Worm (Caenorhabditis elegans) whole organism, L3 larva: Measurements from ENCODE around the gene snu-23.

Experiments used
- R02D3.7 ChIP-seq: fragments of 150-350 bp; optimal IDR thresholded peaks from 2 replicates; lab custom pipeline; 2014; ENCODE audit warnings: missing biosample characterization, missing genetic modification characterization
- ZK546.5 ChIP-seq: sonication (generic microtip); optimal IDR thresholded peaks from 2 replicates; lab custom pipeline; 2017; ENCODE audit warnings: missing biosample characterization, missing genetic modification characterization
- ama-1 ChIP-seq: fragments of 150-350 bp; optimal IDR thresholded peaks from 2 replicates; lab custom pipeline; 2018
- ceh-16 ChIP-seq: sonication (generic microtip); optimal IDR thresholded peaks from 2 replicates; lab custom pipeline; 2017; ENCODE audit warnings: missing biosample characterization, missing genetic modification characterization
- ceh-28 ChIP-seq: fragments of 150-350 bp; optimal IDR thresholded peaks from 2 replicates; lab custom pipeline; 2014; ENCODE audit warnings: missing biosample characterization, missing genetic modification reagents, missing genetic modification characterization
- ceh-9 ChIP-seq: sonication (generic microtip); optimal IDR thresholded peaks from 2 replicates; lab custom pipeline; 2018; ENCODE audit warnings: missing biosample characterization, missing genetic modification characterization
- daf-12 ChIP-seq: fragments of 150-350 bp; optimal IDR thresholded peaks from 2 replicates; lab custom pipeline; 2014; ENCODE audit warnings: missing biosample characterization, missing genetic modification reagents, missing genetic modification characterization
- egl-5 ChIP-seq: fragments of 150-350 bp; optimal IDR thresholded peaks from 2 replicates; lab custom pipeline; 2017; ENCODE audit warnings: missing biosample characterization, missing genetic modification reagents, missing genetic modification characterization, inconsistent platforms
- elt-1 ChIP-seq: fragments of 150-350 bp; optimal IDR thresholded peaks from 2 replicates; lab custom pipeline; 2014; ENCODE audit warnings: missing biosample characterization, missing genetic modification characterization
- elt-2 ChIP-seq: sonication (generic microtip); optimal IDR thresholded peaks from 2 replicates; lab custom pipeline; 2016; ENCODE audit warnings: missing genetic modification reagents, mild to moderate bottlenecking, missing genetic modification characterization, missing compliant biosample characterization
- elt-3 ChIP-seq, 3 experiments: fragments of 150-350 bp in 1 of 3; sonication (generic microtip) in 2 of 3; optimal IDR thresholded peaks; 2 replicates in 2 of 3; 4 replicates in 1 of 3; lab custom pipeline; 2014 to 2017; ENCODE audit warnings: missing biosample characterization in 3 of 3, missing genetic modification characterization in 3 of 3
- fkh-10 ChIP-seq: sonication (generic microtip); optimal IDR thresholded peaks from 2 replicates; lab custom pipeline; 2017; ENCODE audit warnings: missing biosample characterization, missing genetic modification reagents, missing genetic modification characterization
- fkh-2 ChIP-seq: fragments of 150-350 bp; optimal IDR thresholded peaks from 2 replicates; lab custom pipeline; 2014; ENCODE audit warnings: missing biosample characterization, missing genetic modification reagents, missing genetic modification characterization
- fos-1 ChIP-seq: fragments of 150-350 bp; optimal IDR thresholded peaks from 2 replicates; lab custom pipeline; 2014; ENCODE audit warnings: missing biosample characterization, missing genetic modification characterization
- hmg-11 ChIP-seq: sonication (generic microtip); optimal IDR thresholded peaks from 2 replicates; lab custom pipeline; 2016; ENCODE audit warnings: missing genetic modification characterization, missing compliant biosample characterization
- jun-1 ChIP-seq: fragments of 150-350 bp; optimal IDR thresholded peaks from 2 replicates; lab custom pipeline; 2014; ENCODE audit warnings: missing biosample characterization, missing genetic modification reagents, missing genetic modification characterization
- lin-15B ChIP-seq: fragments of 150-350 bp; optimal IDR thresholded peaks from 2 replicates; lab custom pipeline; 2014; ENCODE audit warnings: missing biosample characterization, missing genetic modification characterization
- lin-39 ChIP-seq: fragments of 150-350 bp; optimal IDR thresholded peaks from 2 replicates; lab custom pipeline; 2018; ENCODE audit warnings: missing biosample characterization, missing genetic modification reagents, missing genetic modification characterization
- lsy-12 ChIP-seq: sonication (generic microtip); optimal IDR thresholded peaks from 2 replicates; lab custom pipeline; 2016; ENCODE audit warnings: mild to moderate bottlenecking, missing genetic modification characterization, missing compliant biosample characterization
- nfya-1 ChIP-seq: sonication (generic microtip); optimal IDR thresholded peaks from 2 replicates; lab custom pipeline; 2017; ENCODE audit warnings: missing genetic modification characterization, mild to moderate bottlenecking, missing compliant biosample characterization, antibody characterized with exemption, moderate library complexity; ENCODE audit not compliant: insufficient read depth
- nhr-12 ChIP-seq: fragments of 150-350 bp; optimal IDR thresholded peaks from 2 replicates; lab custom pipeline; 2014; ENCODE audit warnings: missing biosample characterization, missing genetic modification characterization
- nhr-23 ChIP-seq: fragments of 150-350 bp; optimal IDR thresholded peaks from 2 replicates; lab custom pipeline; 2014; ENCODE audit warnings: missing biosample characterization, missing genetic modification reagents, missing genetic modification characterization
- nhr-25 ChIP-seq: sonication (generic microtip); optimal IDR thresholded peaks from 2 replicates; lab custom pipeline; 2017; ENCODE audit warnings: missing biosample characterization, missing genetic modification characterization
- nhr-28 ChIP-seq: fragments of 150-350 bp; optimal IDR thresholded peaks from 2 replicates; lab custom pipeline; 2014; ENCODE audit warnings: missing biosample characterization, missing genetic modification characterization
- nhr-43 ChIP-seq: sonication (generic microtip); optimal IDR thresholded peaks from 2 replicates; lab custom pipeline; 2016; ENCODE audit warnings: mild to moderate bottlenecking, missing genetic modification characterization, missing compliant biosample characterization; ENCODE audit not compliant: poor library complexity, severe bottlenecking
- nhr-76 ChIP-seq: fragments of 150-350 bp; sonication (generic microtip); optimal IDR thresholded peaks from 5 replicates; lab custom pipeline; 2014; ENCODE audit warnings: missing biosample characterization, missing genetic modification characterization
- nhr-77 ChIP-seq: fragments of 150-350 bp; optimal IDR thresholded peaks from 2 replicates; lab custom pipeline; 2014; ENCODE audit warnings: missing biosample characterization, missing genetic modification characterization
- pha-4 ChIP-seq: fragments of 150-350 bp; optimal IDR thresholded peaks from 2 replicates; lab custom pipeline; 2014; ENCODE audit warnings: missing biosample characterization, missing genetic modification reagents, missing genetic modification characterization
- pqm-1 ChIP-seq: fragments of 150-350 bp; optimal IDR thresholded peaks from 2 replicates; lab custom pipeline; 2017; ENCODE audit warnings: missing biosample characterization, missing genetic modification characterization, inconsistent platforms
- sea-2 ChIP-seq: fragments of 150-350 bp; sonication (generic microtip); optimal IDR thresholded peaks from 4 replicates; lab custom pipeline; 2014; ENCODE audit warnings: missing biosample characterization, missing genetic modification reagents, missing genetic modification characterization
- skn-1 ChIP-seq: fragments of 150-350 bp; optimal IDR thresholded peaks from 2 replicates; lab custom pipeline; 2014; ENCODE audit warnings: missing biosample characterization, missing genetic modification characterization
- tbx-2 ChIP-seq: sonication (generic microtip); optimal IDR thresholded peaks from 2 replicates; lab custom pipeline; 2016; ENCODE audit warnings: mild to moderate bottlenecking, missing genetic modification characterization, missing compliant biosample characterization
- unc-39 ChIP-seq: sonication (generic microtip); optimal IDR thresholded peaks from 4 replicates; lab custom pipeline; 2017; ENCODE audit warnings: missing biosample characterization, missing genetic modification characterization
- unc-62 ChIP-seq: fragments of 150-350 bp; sonication (generic microtip); optimal IDR thresholded peaks from 4 replicates; lab custom pipeline; 2014; ENCODE audit warnings: missing biosample characterization, missing genetic modification reagents, missing genetic modification characterization
- ztf-11 ChIP-seq: fragments of 150-350 bp; optimal IDR thresholded peaks from 2 replicates; lab custom pipeline; 2014; ENCODE audit warnings: missing biosample characterization, missing genetic modification characterization

The snu-23 gene

ce11 chrIII:7729534-7730061 lies 40.3 kb downstream of the snu-23 start, which contains the start of gene ZK112.4 (continued):
- TF ChIP-seq elt-3 (tag; optimal IDR thresholded peaks at IDR 0.05; lab: Kevin White, UChicago) = no peak
- TF ChIP-seq fos-1 (tag; lab: Kevin White, UChicago) = no peak
- peak; percentile 80 for TF ChIP-seq pha-4 (tag; lab: Kevin White, UChicago)
- peak; percentile 83 for TF ChIP-seq nfya-1
- no peak for TF ChIP-seq fkh-2

- TF ChIP-seq nhr-43 (tag; lab: Kevin White, UChicago) (no peak), egl-5 (tag; lab: Kevin White, UChicago) (peak; percentile 55), ceh-9 (tag; lab: Kevin White, UChicago) (no peak), hmg-11 (no peak), tbx-2 (no peak), nhr-12 (no peak), lin-39 (tag; lab: Kevin White, UChicago) (peak; percentile 53), lsy-12 (tag; lab: Kevin White, UChicago) (no peak), elt-2 (tag; lab: Kevin White, UChicago) (no peak)
Observed at ce11 chrIII:7729062-7729461, 40.9 kb downstream of the snu-23 start.

ce11 chrIII:7728494-7728893 lies 41.4 kb downstream of the snu-23 start:
- peak; percentile 62 for TF ChIP-seq nhr-43 (tag; lab: Kevin White, UChicago)
- peak; percentile 39 for TF ChIP-seq ceh-28 (tag; lab: Kevin White, UChicago)
- no peak for TF ChIP-seq jun-1 (tag; lab: Kevin White, UChicago)
- no peak for TF ChIP-seq ceh-16 (tag; lab: Kevin White, UChicago)
- TF ChIP-seq pqm-1 (tag; lab: Kevin White, UChicago) = peak; percentile 49
- TF ChIP-seq sea-2 (GFP tag; lab: Kevin White, UChicago) = no peak
- TF ChIP-seq lin-39 (tag; lab: Kevin White, UChicago) = peak; percentile 24
- TF ChIP-seq pha-4 (tag; lab: Kevin White, UChicago) = peak; percentile 72
- TF ChIP-seq egl-5 (tag; lab: Kevin White, UChicago) = peak; percentile 13
- no peak for TF ChIP-seq fkh-10 (GFP tag; lab: Kevin White, UChicago)
- peak; percentile 17 for TF ChIP-seq unc-62 (GFP tag; lab: Kevin White, UChicago)
- no peak for TF ChIP-seq ZK546.5 (tag; lab: Kevin White, UChicago)
- no peak for TF ChIP-seq fos-1 (tag; lab: Kevin White, UChicago)
- TF ChIP-seq lin-15B = peak; percentile 41
- peak; percentile 88 for TF ChIP-seq elt-2 (tag; lab: Kevin White, UChicago)
- no peak for TF ChIP-seq tbx-2
- TF ChIP-seq lsy-12 (tag; lab: Kevin White, UChicago) = peak; percentile 25
- TF ChIP-seq elt-1 (tag; lab: Kevin White, UChicago) = no peak
- TF ChIP-seq ama-1 (lab: Kevin White, UChicago) = peak; percentile 51
- peak; percentile 75 for TF ChIP-seq nhr-25 (tag; lab: Kevin White, UChicago)
- no peak for TF ChIP-seq nhr-76
- TF ChIP-seq skn-1 (tag; lab: Kevin White, UChicago) = peak; percentile 59
- TF ChIP-seq elt-3 (tag; optimal IDR thresholded peaks at IDR 0.05; lab: Kevin White, UChicago) = peak in 1 of 3 experiments; percentile 80
- TF ChIP-seq ztf-11 (tag; lab: Kevin White, UChicago) = no peak
- TF ChIP-seq nhr-28 (tag; lab: Kevin White, UChicago) = no peak
- peak; percentile 74 for TF ChIP-seq nfya-1
- no peak for TF ChIP-seq unc-39 (tag; lab: Kevin White, UChicago)
- peak; percentile 34 for TF ChIP-seq hmg-11
- no peak for TF ChIP-seq ceh-9 (tag; lab: Kevin White, UChicago)
- TF ChIP-seq nhr-23 (tag; lab: Kevin White, UChicago) = peak; percentile 86
- TF ChIP-seq R02D3.7 = peak; percentile 11
- no peak for TF ChIP-seq daf-12 (tag; lab: Kevin White, UChicago)
- TF ChIP-seq nhr-77 = no peak

- TF ChIP-seq ama-1 (lab: Kevin White, UChicago) (no peak), elt-2 (tag; lab: Kevin White, UChicago) (no peak), pha-4 (tag; lab: Kevin White, UChicago) (peak; percentile 65)
- TF ChIP-seq, all 47 proteins: peak for 1
Observed at ce11 chrIII:7726500-7726899, 43.4 kb downstream of the snu-23 start.
